Worm (Caenorhabditis elegans) whole organism, early embryonic: ENCODE results near the gene K05F1.6.

Experiments
- B0310.2 ChIP-seq: sonication (generic microtip); optimal IDR thresholded peaks from 2 replicates; lab custom pipeline; 2016; ENCODE audit warnings: mild to moderate bottlenecking, missing genetic modification characterization, missing compliant biosample characterization
- F13C5.2 ChIP-seq: sonication (generic microtip); optimal IDR thresholded peaks from 2 replicates; lab custom pipeline; 2017; ENCODE audit warnings: mild to moderate bottlenecking, missing genetic modification characterization, inconsistent platforms, missing compliant biosample characterization
- aly-1 ChIP-seq: sonication (generic microtip); optimal IDR thresholded peaks from 2 replicates; lab custom pipeline; 2016; ENCODE audit warnings: missing genetic modification characterization, missing compliant biosample characterization
- ama-1 ChIP-seq: fragments of 150-350 bp; optimal IDR thresholded peaks from 2 replicates; lab custom pipeline; 2014
- ceh-13 ChIP-seq: fragments of 200-800 bp; sonication (Bioruptor generic); optimal IDR thresholded peaks from 2 replicates; lab custom pipeline; 2018; ENCODE audit warnings: mild to moderate bottlenecking, missing genetic modification characterization, missing compliant biosample characterization
- ceh-36 ChIP-seq: sonication (generic microtip); optimal IDR thresholded peaks from 2 replicates; lab custom pipeline; 2016; ENCODE audit warnings: missing genetic modification characterization, inconsistent platforms, missing compliant biosample characterization
- ets-7 ChIP-seq: sonication (generic microtip); optimal IDR thresholded peaks from 2 replicates; lab custom pipeline; 2016; ENCODE audit warnings: missing genotype, missing genetic modification characterization, missing compliant biosample characterization
- hmbx-1 ChIP-seq: sonication (generic microtip); optimal IDR thresholded peaks from 2 replicates; lab custom pipeline; 2016; ENCODE audit warnings: mild to moderate bottlenecking, missing genetic modification characterization, missing compliant biosample characterization
- tbx-37 ChIP-seq: fragments of 200-800 bp; sonication (Bioruptor generic); conservative IDR thresholded peaks from 2 replicates; pipeline ENCODE4 v1.3.6; 2022; ENCODE audit warnings: missing genetic modification reagents, missing genetic modification characterization, missing compliant biosample characterization
- tra-4 ChIP-seq: sonication (generic microtip); optimal IDR thresholded peaks from 2 replicates; lab custom pipeline; 2017; ENCODE audit warnings: missing genetic modification characterization, missing compliant biosample characterization

DNA sequence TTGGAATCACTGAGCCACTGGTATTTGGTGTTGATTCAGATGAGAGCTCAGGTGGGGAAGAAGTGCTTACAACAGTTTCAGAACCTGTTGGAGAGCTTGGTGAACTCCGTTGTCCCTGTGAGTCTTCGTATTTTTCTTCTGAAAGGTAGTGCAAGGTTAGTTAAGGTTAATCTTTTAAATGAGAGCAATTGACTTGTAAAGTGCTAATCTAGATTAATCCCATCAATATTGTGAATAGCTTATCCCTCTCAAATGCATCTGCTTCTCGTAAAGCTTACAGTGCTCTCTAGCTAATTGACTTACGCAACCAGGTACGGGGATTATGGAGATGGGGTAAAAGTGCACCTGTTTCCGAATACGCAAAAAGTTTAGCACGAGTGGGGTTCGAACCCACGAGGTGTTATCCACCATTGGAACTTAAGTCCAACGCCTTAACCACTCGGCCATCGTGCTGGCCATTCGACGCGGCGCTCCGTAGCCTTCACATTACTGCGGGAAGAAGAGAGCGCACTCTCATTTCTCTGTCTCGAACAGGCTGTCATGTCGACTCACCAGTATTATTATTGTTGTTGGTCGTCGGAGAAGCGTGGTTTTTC is 9.7 kb upstream of the K05F1.6 start:
- TF ChIP-seq ama-1 (lab: Kevin White, UChicago): no peak
- peak; percentile 66 for TF ChIP-seq F13C5.2 (tag; lab: Kevin White, UChicago)
- peak; percentile 64 for TF ChIP-seq tbx-37 (GFP tag; lab: Robert Waterston, UW)
- TF ChIP-seq ceh-36 (tag; lab: Kevin White, UChicago): peak; percentile 89
- no peak for TF ChIP-seq ets-7 (tag; lab: Kevin White, UChicago)
- peak; percentile 38 for TF ChIP-seq ceh-13 (GFP tag; lab: Kevin White, UChicago)
- no peak for TF ChIP-seq aly-1 (tag; lab: Kevin White, UChicago)
- TF ChIP-seq hmbx-1 (tag; lab: Kevin White, UChicago): no peak
- TF ChIP-seq tra-4 (tag; lab: Kevin White, UChicago): no peak
- TF ChIP-seq B0310.2: peak; percentile 47
